Worm (Caenorhabditis elegans): ENCODE measurements around the gene R06F6.14.

The R06F6.14 gene

ce11 chrII:10805437-10805836 lies 3.7 kb upstream of the R06F6.14 start, which contains the start of gene ceh-62:
ceh-62 (plus strand) TSS chrII:10805737.
- no peak for TF ChIP-seq nhr-25 (tag; optimal IDR thresholded peaks at IDR 0.05; ENCODE audit: borderline replicate concordance, insufficient read depth)
- peak; percentile 74 for TF ChIP-seq aha-1 (tag)

DNA sequence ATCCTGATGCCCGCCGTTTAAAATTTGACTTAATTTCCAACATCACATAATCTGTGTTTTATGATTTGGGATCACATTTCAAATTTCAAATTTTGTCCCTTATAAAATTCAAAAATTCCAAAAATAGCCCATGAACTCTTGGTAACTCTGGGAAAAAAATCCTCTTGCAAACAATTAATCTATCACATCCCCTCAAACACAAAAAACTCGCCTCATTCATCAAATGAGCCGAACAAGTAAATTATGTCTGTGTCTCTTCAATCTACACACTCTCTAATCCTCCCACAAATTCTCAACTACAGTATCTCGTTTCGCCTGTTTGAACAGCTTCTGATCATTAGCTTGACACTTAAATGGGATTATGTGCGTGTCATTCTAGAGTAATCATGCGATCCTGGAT lies 1.6 kb downstream of the R06F6.14 start, which contains the start of gene msrp-7:
Gene msrp-7, plus strand, starts transcription at position 301 of the 400 bp plus-strand sequence.
- TF ChIP-seq nhr-48 (tag; optimal IDR thresholded peaks at IDR 0.05) (no peak), madf-9 (GFP tag; conservative IDR thresholded peaks at IDR 0.05) (no peak), snpc-1.2 (GFP tag; IDR thresholded peaks at IDR 0.05) (no peak), daf-8 (GFP tag; IDR thresholded peaks at IDR 0.05) (no peak), daf-12 (tag; optimal IDR thresholded peaks at IDR 0.05) (no peak), D1046.2 (GFP tag; IDR thresholded peaks at IDR 0.05) (no peak), nhr-11 (tag; optimal IDR thresholded peaks at IDR 0.05) (no peak), lin-1 (GFP tag; IDR thresholded peaks at IDR 0.05) (no peak), Y5F2A.4 (GFP tag; optimal IDR thresholded peaks at IDR 0.05) (no peak), php-3 (GFP tag; IDR thresholded peaks at IDR 0.05) (no peak), fkh-10 (GFP tag; optimal IDR thresholded peaks at IDR 0.05) (no peak), tag-97 (GFP tag; IDR thresholded peaks at IDR 0.05) (no peak), jun-1 (tag; optimal IDR thresholded peaks at IDR 0.05) (no peak), snpc-4 (tag; optimal IDR thresholded peaks at IDR 0.05) (no peak), zip-2 (tag; optimal IDR thresholded peaks at IDR 0.05) (no peak), nhr-102 (tag; optimal IDR thresholded peaks at IDR 0.05) (no peak), aly-2 (tag; optimal IDR thresholded peaks at IDR 0.05) (no peak), lin-15B (tag; optimal IDR thresholded peaks at IDR 0.05) (no peak)

- TF ChIP-seq spr-3 (GFP tag; optimal IDR thresholded peaks at IDR 0.05): no peak
- no peak for TF ChIP-seq hlh-30 (tag; optimal IDR thresholded peaks at IDR 0.05; ENCODE audit: insufficient read depth)
- TF ChIP-seq fos-1 (tag; optimal IDR thresholded peaks at IDR 0.05): no peak
- TF ChIP-seq mxl-2 (GFP tag; conservative IDR thresholded peaks at IDR 0.05): no peak
- TF ChIP-seq nhr-41 (GFP tag; IDR thresholded peaks at IDR 0.05): no peak
- no peak for TF ChIP-seq set-16 (GFP tag; IDR thresholded peaks at IDR 0.05)
- no peak for TF ChIP-seq zfp-2 (tag; optimal IDR thresholded peaks at IDR 0.05)
- no peak for TF ChIP-seq T26A8.4 (GFP tag; IDR thresholded peaks at IDR 0.05)
- no peak for TF ChIP-seq nhr-102 (tag; optimal IDR thresholded peaks at IDR 0.05)
- no peak for TF ChIP-seq F10B5.3 (tag; optimal IDR thresholded peaks at IDR 0.05)
- no peak for TF ChIP-seq nhr-76 (tag; optimal IDR thresholded peaks at IDR 0.05)
- no peak for TF ChIP-seq sdz-12 (GFP tag; optimal IDR thresholded peaks at IDR 0.05)
- TF ChIP-seq lsy-2 (tag; optimal IDR thresholded peaks at IDR 0.05): peak in 1 of 2 experiments; percentile 29
- TF ChIP-seq unc-130 (GFP tag; optimal IDR thresholded peaks at IDR 0.05): no peak
- TF ChIP-seq F49E8.2 (tag; optimal IDR thresholded peaks at IDR 0.05; ENCODE audit: borderline replicate concordance): no peak
- no peak for TF ChIP-seq ceh-20 (GFP tag; IDR thresholded peaks at IDR 0.05)
- no peak for TF ChIP-seq lir-3 (tag; optimal IDR thresholded peaks at IDR 0.05)
- TF ChIP-seq duxl-1 (tag; optimal IDR thresholded peaks at IDR 0.05; ENCODE audit: poor library complexity): no peak
- no peak for TF ChIP-seq dmd-8 (GFP tag; IDR thresholded peaks at IDR 0.05)
- no peak for TF ChIP-seq Y105C5A.15 (GFP tag; IDR thresholded peaks at IDR 0.05)
- no peak for TF ChIP-seq dmd-9 (GFP tag; IDR thresholded peaks at IDR 0.05)
- peak; percentile 20 for TF ChIP-seq dpl-1 (GFP tag; optimal IDR thresholded peaks at IDR 0.05)
- no peak for TF ChIP-seq egl-27 (tag; optimal IDR thresholded peaks at IDR 0.05)
- no peak for TF ChIP-seq vab-7 (GFP tag; IDR thresholded peaks at IDR 0.05)
- no peak for TF ChIP-seq php-3 (GFP tag; IDR thresholded peaks at IDR 0.05)
- no peak for TF ChIP-seq lin-39 (tag; optimal IDR thresholded peaks at IDR 0.05)
- TF ChIP-seq mes-2 (tag; optimal IDR thresholded peaks at IDR 0.05; ENCODE audit: poor library complexity, severe bottlenecking): peak; percentile 61
- no peak for TF ChIP-seq pqm-1 (tag; optimal IDR thresholded peaks at IDR 0.05)
- TF ChIP-seq lin-13 (GFP tag; optimal IDR thresholded peaks at IDR 0.05): peak; percentile 5
- TF ChIP-seq ceh-32 (tag; optimal IDR thresholded peaks at IDR 0.05; ENCODE audit: poor library complexity): no peak
These were observed 10.9 kb downstream of the R06F6.14 start, which contains the start of gene R06F6.8 for ce11 chrII:10819928-10820423. R06F6.8 (minus strand) TSS chrII:10819978.

Data from whole organism, L4 larva.